Worm (Caenorhabditis elegans): ENCODE measurements around the gene T05A7.3.

DNA sequence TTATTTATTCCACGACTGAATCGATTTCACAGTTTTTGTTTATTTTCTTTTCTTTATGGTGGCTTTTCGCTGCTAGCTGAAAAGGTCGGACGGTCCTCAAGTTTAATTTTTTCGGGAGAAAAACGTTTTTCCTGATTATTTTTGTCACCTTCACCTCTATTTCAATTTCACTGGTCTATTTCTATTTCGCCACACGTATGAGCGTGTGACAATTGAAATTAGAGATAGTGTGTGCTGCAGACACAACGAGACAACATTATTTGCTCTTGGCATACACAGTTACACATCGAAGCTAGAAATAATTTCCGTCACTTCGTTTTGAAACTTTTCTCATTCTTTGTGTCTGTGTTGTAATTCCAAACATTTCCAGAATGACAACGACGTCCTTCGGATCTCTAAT, 40.1 kb downstream of the T05A7.3 start, which contains the start of gene F41C3.8:
- TF ChIP-seq tab-1 (GFP tag; IDR thresholded peaks at IDR 0.05) (no peak), T22C8.4 (GFP tag; IDR thresholded peaks at IDR 0.05) (no peak), cog-1 (tag; optimal IDR thresholded peaks at IDR 0.05) (no peak)

Data from whole organism, midembryonic.